Worm (Caenorhabditis elegans) whole organism, L4/young adult: ENCODE data around the gene math-5.

Source experiments
- W03F9.2 ChIP-seq: fragments of 150-350 bp; optimal IDR thresholded peaks from 2 replicates; lab custom pipeline; 2014; ENCODE audit warnings: missing biosample characterization, missing genetic modification characterization
- dao-5 ChIP-seq: sonication (generic microtip); optimal IDR thresholded peaks from 2 replicates; lab custom pipeline; 2016; ENCODE audit warnings: missing genotype, missing genetic modification characterization, moderate library complexity, missing compliant biosample characterization
- him-1 ChIP-seq: sonication (generic microtip); optimal IDR thresholded peaks from 2 replicates; lab custom pipeline; 2016; ENCODE audit warnings: missing genotype, missing genetic modification reagents, missing genetic modification characterization, missing compliant biosample characterization

DNA sequence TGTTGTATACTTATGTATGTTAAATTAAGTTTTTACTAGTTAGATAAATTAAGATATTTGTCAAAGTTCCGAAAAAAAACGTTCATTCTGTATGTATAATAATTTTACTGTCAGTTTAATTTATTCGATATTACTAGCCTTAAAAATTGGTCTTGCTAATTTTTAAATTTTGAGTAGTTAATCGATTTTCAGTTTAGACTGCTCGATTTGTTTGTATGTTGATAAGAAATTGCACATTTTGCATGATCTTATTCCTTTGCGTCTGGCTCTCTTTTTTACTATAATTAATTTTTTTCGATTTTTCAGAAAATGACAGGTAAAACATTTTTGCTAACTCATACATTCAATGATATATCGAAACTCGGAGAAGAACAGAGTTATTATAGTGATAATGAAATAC, 17.3 kb upstream of the math-5 start, which contains the start of gene math-24:
- TF ChIP-seq him-1 (tag; lab: Kevin White, UChicago) (no peak), W03F9.2 (tag; lab: Kevin White, UChicago) (no peak), dao-5 (tag; lab: Kevin White, UChicago) (no peak)
